Worm (Caenorhabditis elegans) whole organism, late embryonic: Measurements from ENCODE around the gene F09F9.3.

ENCODE experiments used
- C08G9.2 ChIP-seq: sonication (generic microtip); optimal IDR thresholded peaks from 2 replicates; lab custom pipeline; 2016; ENCODE audit warnings: mild to moderate bottlenecking, missing genetic modification characterization, moderate library complexity, missing compliant biosample characterization
- C38D4.7 ChIP-seq: fragments of 200-800 bp; sonication (Bioruptor generic); optimal IDR thresholded peaks from 2 replicates; lab custom pipeline; 2018; ENCODE audit warnings: mild to moderate bottlenecking, missing genetic modification characterization, moderate library complexity, missing compliant biosample characterization
- K02D7.2 ChIP-seq: sonication (generic microtip); optimal IDR thresholded peaks from 2 replicates; lab custom pipeline; 2017; ENCODE audit warnings: mild to moderate bottlenecking, missing genetic modification characterization, missing compliant biosample characterization
- T23F11.4 ChIP-seq: fragments of 200-800 bp; sonication (Bioruptor generic); optimal IDR thresholded peaks from 2 replicates; lab custom pipeline; 2018; ENCODE audit warnings: mild to moderate bottlenecking, missing genetic modification characterization, missing compliant biosample characterization
- Y22D7AL.16 ChIP-seq: sonication (generic microtip); optimal IDR thresholded peaks from 2 replicates; lab custom pipeline; 2016; ENCODE audit warnings: missing genetic modification characterization, missing compliant biosample characterization
- ahr-1 ChIP-seq: sonication (generic microtip); optimal IDR thresholded peaks from 2 replicates; lab custom pipeline; 2016; ENCODE audit warnings: missing genetic modification characterization, missing compliant biosample characterization
- ama-1 ChIP-seq: fragments of 150-350 bp; optimal IDR thresholded peaks from 2 replicates; lab custom pipeline; 2014
- ceh-14 ChIP-seq: sonication (generic microtip); optimal IDR thresholded peaks from 2 replicates; lab custom pipeline; 2016; ENCODE audit warnings: missing genotype, missing genetic modification characterization, missing compliant biosample characterization
- ceh-18 ChIP-seq: sonication (generic microtip); optimal IDR thresholded peaks from 2 replicates; lab custom pipeline; 2016; ENCODE audit warnings: missing genetic modification characterization, missing compliant biosample characterization
- ceh-2 ChIP-seq: sonication (generic microtip); optimal IDR thresholded peaks from 2 replicates; lab custom pipeline; 2016; ENCODE audit warnings: missing genotype, missing genetic modification characterization, missing compliant biosample characterization
- ceh-22 ChIP-seq: sonication (generic microtip); optimal IDR thresholded peaks from 2 replicates; lab custom pipeline; 2017; ENCODE audit warnings: missing biosample characterization, missing genetic modification characterization
- ceh-31 ChIP-seq: sonication (generic microtip); optimal IDR thresholded peaks from 2 replicates; lab custom pipeline; 2016; ENCODE audit warnings: missing genetic modification characterization, missing compliant biosample characterization
- ceh-48 ChIP-seq: sonication (generic microtip); optimal IDR thresholded peaks from 2 replicates; lab custom pipeline; 2016; ENCODE audit warnings: missing genetic modification characterization, inconsistent platforms, missing compliant biosample characterization
- che-1 ChIP-seq: sonication (generic microtip); optimal IDR thresholded peaks from 2 replicates; lab custom pipeline; 2016; ENCODE audit warnings: mild to moderate bottlenecking, missing genetic modification characterization, missing compliant biosample characterization
- dve-1 ChIP-seq: sonication (generic microtip); optimal IDR thresholded peaks from 2 replicates; lab custom pipeline; 2017; ENCODE audit warnings: antibody characterized with exemption, mild to moderate bottlenecking, missing genetic modification characterization, missing compliant biosample characterization
- elt-2 ChIP-seq: sonication (generic microtip); optimal IDR thresholded peaks from 2 replicates; lab custom pipeline; 2016; ENCODE audit warnings: missing genetic modification reagents, missing genetic modification characterization, missing compliant biosample characterization
- elt-4 ChIP-seq: sonication (generic microtip); optimal IDR thresholded peaks from 2 replicates; lab custom pipeline; 2016; ENCODE audit warnings: missing genetic modification characterization, missing compliant biosample characterization
- fax-1 ChIP-seq: sonication (generic microtip); optimal IDR thresholded peaks from 2 replicates; lab custom pipeline; 2016; ENCODE audit warnings: missing genotype, missing genetic modification characterization, missing compliant biosample characterization
- fkh-6 ChIP-seq: sonication (generic microtip); optimal IDR thresholded peaks from 2 replicates; lab custom pipeline; 2016; ENCODE audit warnings: missing genetic modification characterization, missing compliant biosample characterization
- gmeb-2 ChIP-seq: sonication (generic microtip); optimal IDR thresholded peaks from 2 replicates; lab custom pipeline; 2016; ENCODE audit warnings: missing genetic modification characterization, inconsistent platforms, missing compliant biosample characterization
- hlh-13 ChIP-seq: fragments of 200-800 bp; sonication (Bioruptor generic); optimal IDR thresholded peaks from 2 replicates; lab custom pipeline; 2018; ENCODE audit warnings: mild to moderate bottlenecking, missing genetic modification characterization, missing compliant biosample characterization
- hlh-15 ChIP-seq: sonication (generic microtip); optimal IDR thresholded peaks from 2 replicates; lab custom pipeline; 2016; ENCODE audit warnings: missing genetic modification characterization, missing compliant biosample characterization
- hlh-8 ChIP-seq: sonication (generic microtip); optimal IDR thresholded peaks from 2 replicates; lab custom pipeline; 2016; ENCODE audit warnings: missing genotype, missing genetic modification characterization, missing compliant biosample characterization
- madf-2 ChIP-seq: sonication (generic microtip); optimal IDR thresholded peaks from 2 replicates; lab custom pipeline; 2017; ENCODE audit warnings: missing genetic modification characterization, missing compliant biosample characterization
- nfya-1 ChIP-seq: sonication (generic microtip); optimal IDR thresholded peaks from 2 replicates; lab custom pipeline; 2017; ENCODE audit warnings: missing genetic modification characterization, mild to moderate bottlenecking, missing compliant biosample characterization, antibody characterized with exemption, moderate library complexity
- nhr-11 ChIP-seq: fragments of 150-350 bp; optimal IDR thresholded peaks from 2 replicates; lab custom pipeline; 2014; ENCODE audit warnings: missing biosample characterization, missing genetic modification characterization
- nhr-232 ChIP-seq: sonication (generic microtip); optimal IDR thresholded peaks from 2 replicates; lab custom pipeline; 2016; ENCODE audit warnings: missing genetic modification characterization, missing compliant biosample characterization
- pax-1 ChIP-seq: fragments of 150-350 bp; optimal IDR thresholded peaks from 2 replicates; lab custom pipeline; 2014; ENCODE audit warnings: missing biosample characterization, missing genetic modification characterization
- pha-2 ChIP-seq: sonication (generic microtip); optimal IDR thresholded peaks from 2 replicates; lab custom pipeline; 2017; ENCODE audit warnings: mild to moderate bottlenecking, missing genetic modification characterization, missing compliant biosample characterization
- ref-2 ChIP-seq: sonication (generic microtip); optimal IDR thresholded peaks from 2 replicates; lab custom pipeline; 2016; ENCODE audit warnings: missing genetic modification characterization, missing compliant biosample characterization
- rnt-1 ChIP-seq: sonication (generic microtip); optimal IDR thresholded peaks from 2 replicates; lab custom pipeline; 2016; ENCODE audit warnings: missing genetic modification characterization, missing compliant biosample characterization
- sdc-2 ChIP-seq: sonication (generic microtip); optimal IDR thresholded peaks from 2 replicates; lab custom pipeline; 2016; ENCODE audit warnings: missing genotype, missing genetic modification characterization, missing compliant biosample characterization
- syd-9 ChIP-seq: sonication (generic microtip); optimal IDR thresholded peaks from 2 replicates; lab custom pipeline; 2016; ENCODE audit warnings: mild to moderate bottlenecking, missing genetic modification characterization, moderate library complexity, missing compliant biosample characterization
- tbx-7 ChIP-seq: sonication (generic microtip); optimal IDR thresholded peaks from 2 replicates; lab custom pipeline; 2016; ENCODE audit warnings: missing genotype, missing genetic modification characterization, missing compliant biosample characterization
- unc-42 ChIP-seq: sonication (generic microtip); optimal IDR thresholded peaks from 2 replicates; lab custom pipeline; 2016; ENCODE audit warnings: missing genotype, missing genetic modification characterization, missing compliant biosample characterization
- unc-55 ChIP-seq: sonication (generic microtip); optimal IDR thresholded peaks from 2 replicates; lab custom pipeline; 2017; ENCODE audit warnings: missing biosample characterization, missing genetic modification reagents, missing genetic modification characterization
- ztf-16 ChIP-seq: sonication (generic microtip); optimal IDR thresholded peaks from 2 replicates; lab custom pipeline; 2017; ENCODE audit warnings: missing genetic modification characterization, missing compliant biosample characterization

The F09F9.3 gene

DNA sequence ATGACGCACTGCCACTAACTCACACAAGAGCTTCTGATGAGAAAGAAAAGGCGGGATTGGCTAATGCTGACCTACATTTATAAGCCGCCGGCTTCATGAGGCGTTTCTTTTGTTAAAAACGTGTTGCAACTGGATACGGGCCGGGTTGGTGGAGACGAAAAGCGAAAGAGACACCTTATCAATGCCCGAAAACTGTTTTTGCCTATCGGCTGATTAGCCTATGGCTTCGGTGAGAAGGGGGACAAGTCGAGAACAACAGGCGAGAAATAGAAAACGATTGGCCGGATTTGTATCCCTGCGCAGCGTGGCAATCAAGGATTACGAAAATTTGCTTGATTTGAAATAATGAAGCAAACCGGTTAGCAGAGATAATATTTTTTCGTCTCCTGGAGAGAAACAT lies 9.4 kb downstream of the F09F9.3 start, which contains the start of gene F09F9.2:
F09F9.2 (minus strand) TSS at position 25 of the 400 bp plus-strand sequence.
- no peak for TF ChIP-seq T23F11.4
- no peak for TF ChIP-seq K02D7.2 (tag; lab: Kevin White, UChicago)
- TF ChIP-seq elt-4 (tag; lab: Kevin White, UChicago): no peak
- TF ChIP-seq fkh-6 (tag; lab: Kevin White, UChicago): no peak
- no peak for TF ChIP-seq ahr-1 (tag; lab: Kevin White, UChicago)
- no peak for TF ChIP-seq tbx-7 (tag; lab: Kevin White, UChicago)
- TF ChIP-seq Y22D7AL.16: no peak
- no peak for TF ChIP-seq hlh-15
- TF ChIP-seq nhr-232: no peak
- no peak for TF ChIP-seq ceh-18 (tag; lab: Kevin White, UChicago)
- TF ChIP-seq nfya-1 (tag; lab: Kevin White, UChicago): no peak
- no peak for TF ChIP-seq hlh-8 (tag; lab: Kevin White, UChicago)
- TF ChIP-seq C38D4.7 (GFP tag; lab: Kevin White, UChicago): no peak
- no peak for TF ChIP-seq fax-1
- no peak for TF ChIP-seq che-1 (tag; lab: Kevin White, UChicago)

DNA sequence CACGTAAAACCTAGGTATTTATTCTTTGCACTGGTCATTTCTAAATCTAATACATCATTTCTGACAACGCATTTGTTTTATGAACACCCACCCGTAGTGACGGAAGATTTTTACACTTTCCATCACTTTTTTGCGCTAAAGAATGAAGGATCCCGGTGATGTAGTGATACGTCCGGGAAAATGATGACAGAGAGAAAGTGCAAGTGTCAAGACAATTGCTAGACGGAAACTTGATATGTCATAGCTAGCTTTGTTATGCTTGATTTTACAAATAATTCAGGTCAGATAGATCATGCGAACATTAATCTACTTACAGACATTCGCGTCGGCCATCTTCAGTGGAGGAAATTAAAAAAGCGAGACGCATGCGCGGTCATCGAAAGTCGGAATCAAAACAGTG lies 10.9 kb downstream of the F09F9.3 start:
- no peak for TF ChIP-seq sdc-2 (tag; lab: Kevin White, UChicago)
- no peak for TF ChIP-seq C38D4.7 (GFP tag; lab: Kevin White, UChicago)
- no peak for TF ChIP-seq ceh-2
- no peak for TF ChIP-seq pax-1 (tag; lab: Kevin White, UChicago)
- peak; percentile 59 for TF ChIP-seq unc-55 (GFP tag; lab: Kevin White, UChicago)
- no peak for TF ChIP-seq ceh-31
- TF ChIP-seq elt-2 (tag; lab: Kevin White, UChicago): no peak
- TF ChIP-seq ceh-22: no peak

DNA sequence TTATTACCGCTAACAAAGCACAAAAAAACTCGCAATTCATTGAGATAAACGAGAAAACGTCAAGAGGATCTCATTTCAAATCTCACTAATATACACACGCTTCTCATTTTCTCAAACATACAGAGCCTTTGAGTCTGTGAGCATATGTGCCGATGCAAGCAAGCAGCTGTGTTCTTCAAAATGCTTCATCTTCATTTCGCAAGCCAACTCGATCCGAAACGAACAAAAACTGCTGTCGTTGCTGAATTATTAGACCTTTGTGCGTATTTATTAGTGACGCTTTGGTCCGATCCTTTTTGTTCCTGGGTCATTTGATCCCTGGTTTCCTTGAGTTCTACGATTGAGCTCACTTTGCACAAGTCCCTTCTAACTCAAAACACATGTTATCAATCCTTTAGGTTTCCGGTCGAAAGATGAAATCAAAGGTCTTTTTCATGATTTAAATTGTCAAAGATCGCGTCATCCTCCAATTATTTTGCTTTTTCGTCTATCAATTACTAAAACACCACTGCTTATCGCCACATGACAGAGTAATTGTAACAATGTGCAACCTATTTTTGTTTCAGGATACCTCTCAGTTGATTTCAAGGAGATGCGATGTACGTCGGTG lies 13.8 kb downstream of the F09F9.3 start, which contains the start of gene R02E4.2:
R02E4.2 (plus strand) TSS at position 560 of the 610 bp plus-strand sequence.
- no peak for TF ChIP-seq pax-1 (tag; lab: Kevin White, UChicago)
- TF ChIP-seq fkh-6 (tag; lab: Kevin White, UChicago): no peak
- peak; percentile 11 for TF ChIP-seq hlh-8 (tag; lab: Kevin White, UChicago)
- TF ChIP-seq, all 69 proteins: peak for 1

DNA sequence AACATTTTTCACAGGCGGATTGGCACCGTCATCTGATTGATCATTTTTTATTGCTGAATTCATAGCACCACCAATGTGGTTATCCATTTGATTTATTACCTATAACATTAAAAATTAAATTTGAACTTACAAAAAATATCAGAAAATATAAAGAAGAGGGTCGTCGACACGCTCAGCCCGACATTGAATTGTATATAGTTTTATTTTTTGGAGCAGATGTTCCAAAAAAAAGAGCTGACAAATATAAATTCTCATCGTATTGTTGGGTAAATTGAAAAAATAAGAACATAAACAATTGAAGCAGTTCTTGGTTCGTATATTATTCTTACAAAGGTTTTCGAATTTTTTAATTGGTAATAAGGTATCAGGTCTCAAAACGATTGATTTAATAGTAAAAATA lies 16.4 kb downstream of the F09F9.3 start, which contains the start of gene R02E4.1:
R02E4.1 (minus strand) TSS at position 101 of the 400 bp plus-strand sequence.
- no peak for TF ChIP-seq elt-2 (tag; lab: Kevin White, UChicago)
- no peak for TF ChIP-seq nhr-11 (tag; lab: Kevin White, UChicago)
- no peak for TF ChIP-seq gmeb-2 (tag; lab: Kevin White, UChicago)
- TF ChIP-seq tbx-7 (tag; lab: Kevin White, UChicago): no peak
- TF ChIP-seq pha-2 (tag; lab: Kevin White, UChicago): no peak
- no peak for TF ChIP-seq elt-4 (tag; lab: Kevin White, UChicago)
- TF ChIP-seq syd-9 (tag; lab: Kevin White, UChicago): no peak
- no peak for TF ChIP-seq ceh-48 (tag; lab: Kevin White, UChicago)
- no peak for TF ChIP-seq ceh-14 (tag; lab: Kevin White, UChicago)
- no peak for TF ChIP-seq dve-1 (tag; lab: Kevin White, UChicago)
- no peak for TF ChIP-seq ceh-22
- no peak for TF ChIP-seq rnt-1
- TF ChIP-seq ceh-18 (tag; lab: Kevin White, UChicago): no peak
- no peak for TF ChIP-seq ama-1 (lab: Kevin White, UChicago)
- TF ChIP-seq C08G9.2 (tag; lab: Kevin White, UChicago): no peak
- TF ChIP-seq ref-2 (tag; lab: Kevin White, UChicago): no peak
- no peak for TF ChIP-seq hlh-13 (GFP tag; lab: Kevin White, UChicago)

DNA sequence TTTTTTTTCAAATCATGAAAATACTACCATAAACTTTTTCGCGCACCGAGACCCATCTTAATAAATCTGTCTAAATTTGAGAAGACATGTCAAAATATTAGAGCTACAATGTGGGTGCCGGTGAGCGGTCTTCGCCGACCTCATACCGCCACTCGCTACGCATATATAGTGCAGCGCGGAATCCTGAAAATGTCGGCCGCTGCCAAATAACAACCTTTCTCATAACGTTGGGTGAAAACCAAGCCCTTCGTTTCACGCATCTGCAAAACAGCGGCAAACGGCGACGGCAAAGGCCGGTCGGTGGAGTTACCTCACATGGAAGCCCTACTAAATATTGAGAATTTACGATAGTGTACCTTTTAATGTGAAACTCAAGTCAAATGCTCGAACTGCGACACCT lies 17.8 kb downstream of the F09F9.3 start:
- TF ChIP-seq ztf-16 (no peak), tbx-7 (tag; lab: Kevin White, UChicago) (no peak), ceh-48 (tag; lab: Kevin White, UChicago) (no peak), madf-2 (tag; lab: Kevin White, UChicago) (no peak), pax-1 (tag; lab: Kevin White, UChicago) (no peak), unc-42 (tag; lab: Kevin White, UChicago) (no peak), nfya-1 (tag; lab: Kevin White, UChicago) (no peak)
